Fruit fly (Drosophila melanogaster) whole organism, embryonic: ENCODE data around the gene Fbw5.

Experiments
- Atf6 ChIP-seq: fragments of 200-800 bp; sonication (Bioruptor generic); IDR thresholded peaks from 2 replicates; pipeline ENCODE4 v1.3.6; 2022; ENCODE audit warnings: missing biosample characterization, missing genetic modification characterization
- Bgb ChIP-seq: fragments of 200-800 bp; sonication (Bioruptor generic); IDR thresholded peaks from 2 replicates; pipeline ENCODE4 v1.3.6; 2022; ENCODE audit warnings: missing biosample characterization, missing genetic modification characterization; ENCODE audit not compliant: partially characterized antibody
- BtbVII ChIP-seq: fragments of 200-800 bp; sonication (Bioruptor generic); optimal IDR thresholded peaks from 3 replicates; lab custom pipeline; 2017; ENCODE audit warnings: missing biosample characterization, mild to moderate bottlenecking, missing genetic modification characterization
- CG12104 ChIP-seq: fragments of 200-800 bp; sonication (Bioruptor generic); optimal IDR thresholded peaks from 3 replicates; lab custom pipeline; 2016; ENCODE audit warnings: missing biosample characterization, missing genetic modification characterization
- CG12219 ChIP-seq: fragments of 200-800 bp; sonication (Bioruptor generic); optimal IDR thresholded peaks from 3 replicates; lab custom pipeline; 2018; ENCODE audit warnings: missing biosample characterization, mild to moderate bottlenecking, missing genetic modification characterization
- CG13123 ChIP-seq: fragments of 200-800 bp; sonication (Bioruptor generic); optimal IDR thresholded peaks from 2 replicates; lab custom pipeline; 2016; ENCODE audit warnings: missing biosample characterization, missing genetic modification characterization
- CG14965 ChIP-seq: fragments of 200-800 bp; sonication (Bioruptor generic); optimal IDR thresholded peaks from 2 replicates; lab custom pipeline; 2016; ENCODE audit warnings: missing biosample characterization, missing genetic modification characterization, borderline replicate concordance
- CG15073 ChIP-seq: fragments of 200-800 bp; sonication (Bioruptor generic); optimal IDR thresholded peaks from 2 replicates; lab custom pipeline; 2016; ENCODE audit warnings: missing biosample characterization, missing genetic modification characterization
- CG15514 ChIP-seq: fragments of 200-800 bp; sonication (Bioruptor generic); optimal IDR thresholded peaks from 3 replicates; lab custom pipeline; 2017; ENCODE audit warnings: missing biosample characterization, missing genetic modification characterization, mild to moderate bottlenecking, moderate library complexity, missing genetic modification reagents
- CG15601 ChIP-seq: fragments of 200-800 bp; sonication (Bioruptor generic); optimal IDR thresholded peaks from 3 replicates; lab custom pipeline; 2019; ENCODE audit warnings: missing biosample characterization, mild to moderate bottlenecking, missing genetic modification characterization, moderate library complexity
- CG1602 ChIP-seq: fragments of 200-800 bp; sonication (Bioruptor generic); optimal IDR thresholded peaks from 3 replicates; lab custom pipeline; 2016; ENCODE audit warnings: missing biosample characterization, missing genetic modification characterization
- CG1603 ChIP-seq: fragments of 200-800 bp; sonication (Bioruptor generic); optimal IDR thresholded peaks from 2 replicates; lab custom pipeline; 2019; ENCODE audit warnings: missing biosample characterization, mild to moderate bottlenecking, missing genetic modification characterization, moderate library complexity
- CG16813 ChIP-seq: fragments of 200-800 bp; sonication (Bioruptor generic); IDR thresholded peaks from 3 replicates; pipeline ENCODE4 v1.3.6; 2022; ENCODE audit warnings: missing biosample characterization, missing genetic modification characterization; ENCODE audit not compliant: partially characterized antibody
- CG17361 ChIP-seq: fragments of 200-800 bp; sonication (Bioruptor generic); IDR thresholded peaks from 3 replicates; pipeline ENCODE4 v1.3.6; 2022; ENCODE audit warnings: missing biosample characterization, missing genetic modification characterization
- CG17385 ChIP-seq: fragments of 200-800 bp; sonication (Bioruptor generic); optimal IDR thresholded peaks from 3 replicates; lab custom pipeline; 2018; ENCODE audit warnings: missing biosample characterization, mild to moderate bottlenecking, missing genetic modification characterization
- CG17568 ChIP-seq: fragments of 200-800 bp; sonication (Bioruptor generic); optimal IDR thresholded peaks from 2 replicates; lab custom pipeline; 2018; ENCODE audit warnings: missing biosample characterization, mild to moderate bottlenecking, missing genetic modification characterization, moderate library complexity
- CG17612 ChIP-seq: fragments of 200-800 bp; sonication (Bioruptor generic); IDR thresholded peaks from 2 replicates; pipeline ENCODE4 v1.3.6; 2022; ENCODE audit warnings: missing biosample characterization, missing genetic modification characterization
- CG2116 ChIP-seq: fragments of 200-800 bp; sonication (Bioruptor generic); optimal IDR thresholded peaks from 3 replicates; lab custom pipeline; 2018; ENCODE audit warnings: missing biosample characterization, mild to moderate bottlenecking, missing genetic modification characterization
- CG30020 ChIP-seq: fragments of 200-800 bp; optimal IDR thresholded peaks from 2 replicates; lab custom pipeline; 2019; ENCODE audit warnings: missing biosample characterization, mild to moderate bottlenecking, missing genetic modification characterization, moderate library complexity
- CG32532 ChIP-seq: fragments of 200-800 bp; sonication (Bioruptor generic); IDR thresholded peaks from 2 replicates; pipeline ENCODE4 v1.3.6; 2022; ENCODE audit warnings: missing biosample characterization, missing genetic modification characterization
- CG3407 ChIP-seq: fragments of 200-800 bp; sonication (Bioruptor generic); optimal IDR thresholded peaks from 2 replicates; lab custom pipeline; 2018; ENCODE audit warnings: missing biosample characterization, mild to moderate bottlenecking, missing genetic modification characterization
- CG34376 ChIP-seq: fragments of 200-800 bp; sonication (Bioruptor generic); optimal IDR thresholded peaks from 2 replicates; lab custom pipeline; 2018; ENCODE audit warnings: missing biosample characterization, mild to moderate bottlenecking, missing genetic modification characterization
- CG4424 ChIP-seq: fragments of 200-800 bp; sonication (Bioruptor generic); optimal IDR thresholded peaks from 3 replicates; lab custom pipeline; 2016; ENCODE audit warnings: missing biosample characterization, missing genetic modification characterization
- CG6654 ChIP-seq: fragments of 200-800 bp; sonication (Bioruptor generic); optimal IDR thresholded peaks from 2 replicates; lab custom pipeline; 2017; ENCODE audit warnings: missing biosample characterization, mild to moderate bottlenecking, missing genetic modification characterization
- CG8290 ChIP-seq, 3 experiments: fragments of 200-800 bp; sonication (Bioruptor generic); optimal IDR thresholded peaks; 2 replicates each; lab custom pipeline; 2016 to 2019; ENCODE audit warnings: missing biosample characterization in 3 of 3, missing genetic modification characterization in 3 of 3, mild to moderate bottlenecking in 2 of 3, moderate library complexity in 1 of 3
- CG8924 ChIP-seq: fragments of 200-800 bp; optimal IDR thresholded peaks from 3 replicates; lab custom pipeline; 2019; ENCODE audit warnings: missing biosample characterization, mild to moderate bottlenecking, missing genetic modification characterization, moderate library complexity
- CG9215 ChIP-seq: fragments of 200-800 bp; sonication (Bioruptor generic); IDR thresholded peaks from 2 replicates; pipeline ENCODE4 v1.3.6; 2022; ENCODE audit warnings: missing biosample characterization, missing genetic modification characterization
- CG9727 ChIP-seq: fragments of 200-800 bp; sonication (Bioruptor generic); optimal IDR thresholded peaks from 3 replicates; lab custom pipeline; 2017; ENCODE audit warnings: missing biosample characterization, mild to moderate bottlenecking, missing genetic modification characterization
- Camta ChIP-seq: fragments of 200-800 bp; sonication (Bioruptor generic); optimal IDR thresholded peaks from 2 replicates; lab custom pipeline; 2016; ENCODE audit warnings: missing biosample characterization, missing genetic modification characterization
- D19A ChIP-seq: fragments of 200-800 bp; optimal IDR thresholded peaks from 3 replicates; lab custom pipeline; 2019; ENCODE audit warnings: missing biosample characterization, mild to moderate bottlenecking, missing genetic modification characterization, moderate library complexity
- Dek ChIP-seq: fragments of 200-800 bp; sonication (Bioruptor generic); optimal IDR thresholded peaks from 3 replicates; lab custom pipeline; 2019; ENCODE audit warnings: missing biosample characterization, mild to moderate bottlenecking, missing genetic modification characterization, moderate library complexity
- Dp ChIP-seq: fragments of 200-800 bp; sonication (Bioruptor generic); optimal IDR thresholded peaks from 2 replicates; lab custom pipeline; 2018; ENCODE audit warnings: missing biosample characterization, mild to moderate bottlenecking, missing genetic modification characterization, moderate library complexity
- GATAe ChIP-seq: fragments of 200-800 bp; sonication (Bioruptor generic); conservative IDR thresholded peaks from 2 replicates; pipeline ENCODE4 v1.3.6; 2022; ENCODE audit warnings: missing biosample characterization, missing genetic modification characterization
- HLH3B ChIP-seq: fragments of 200-800 bp; sonication (Bioruptor generic); IDR thresholded peaks from 2 replicates; pipeline ENCODE4 v1.3.6; 2022; ENCODE audit warnings: missing biosample characterization, missing genetic modification characterization
- Hey ChIP-seq: fragments of 200-800 bp; sonication (Bioruptor generic); optimal IDR thresholded peaks from 3 replicates; lab custom pipeline; 2018; ENCODE audit warnings: missing biosample characterization, mild to moderate bottlenecking, missing genetic modification characterization
- Hr78 ChIP-seq, 2 experiments: fragments of 200-800 bp in 1 of 2; fragments of >200 bp in 1 of 2; sonication (Bioruptor generic) in 1 of 2; optimal IDR thresholded peaks; 2 replicates each; lab custom pipeline; 2017 to 2019; ENCODE audit warnings: missing biosample characterization in 2 of 2, missing genetic modification characterization in 2 of 2, mild to moderate bottlenecking in 1 of 2, moderate library complexity in 1 of 2
- Taf1 ChIP-seq: fragments of 200-800 bp; sonication (Bioruptor generic); IDR thresholded peaks from 2 replicates; pipeline ENCODE4 v1.3.6; 2022; ENCODE audit warnings: missing biosample characterization, missing genetic modification characterization
- bab2 ChIP-seq: fragments of 200-800 bp; sonication (Bioruptor generic); optimal IDR thresholded peaks from 2 replicates; lab custom pipeline; 2016; ENCODE audit warnings: missing biosample characterization, missing genetic modification characterization
- bowl ChIP-seq: fragments of 200-800 bp; sonication (Bioruptor generic); IDR thresholded peaks from 2 replicates; pipeline ENCODE4 v1.3.6; 2022; ENCODE audit warnings: missing biosample characterization, missing genetic modification characterization
- dysf ChIP-seq: fragments of 200-800 bp; sonication (Bioruptor generic); IDR thresholded peaks from 3 replicates; pipeline ENCODE4 v1.3.6; 2022; ENCODE audit warnings: missing biosample characterization, missing genetic modification characterization
- jigr1 ChIP-seq: fragments of 200-800 bp; sonication (Bioruptor generic); IDR thresholded peaks from 3 replicates; pipeline ENCODE4 v1.3.6; 2022; ENCODE audit warnings: missing biosample characterization, missing genetic modification characterization
- kah ChIP-seq: fragments of 200-800 bp; sonication (Bioruptor generic); optimal IDR thresholded peaks from 2 replicates; lab custom pipeline; 2018; ENCODE audit warnings: missing biosample characterization, mild to moderate bottlenecking, missing genetic modification characterization
- kni ChIP-seq: fragments of 200-800 bp; sonication (Bioruptor generic); optimal IDR thresholded peaks from 3 replicates; lab custom pipeline; 2017; ENCODE audit warnings: mild to moderate bottlenecking, missing biosample characterization, missing genetic modification reagents, missing genetic modification characterization
- nerfin-1 ChIP-seq: fragments of 200-800 bp; sonication (Bioruptor generic); optimal IDR thresholded peaks from 3 replicates; lab custom pipeline; 2019; ENCODE audit warnings: missing biosample characterization, mild to moderate bottlenecking, missing genetic modification characterization, moderate library complexity
- ssp ChIP-seq: fragments of 200-800 bp; sonication (Bioruptor generic); IDR thresholded peaks from 2 replicates; pipeline ENCODE4 v1.3.6; 2022; ENCODE audit warnings: missing biosample characterization, missing genetic modification characterization
- tap ChIP-seq: fragments of 200-800 bp; optimal IDR thresholded peaks from 3 replicates; lab custom pipeline; 2019; ENCODE audit warnings: missing biosample characterization, mild to moderate bottlenecking, missing genetic modification characterization, moderate library complexity
- z ChIP-seq: fragments of 200-800 bp; sonication (Bioruptor generic); IDR thresholded peaks from 3 replicates; pipeline ENCODE4 v1.3.6; 2022; ENCODE audit warnings: missing biosample characterization, missing genetic modification characterization

Fbw5 gene

dm6 chr2L:6088371-6089365 is 22.9 kb upstream of the Fbw5 start (continued):
- TF ChIP-seq CG17361 (GFP tag; lab: Robert Waterston, UW) (no peak), CG12219 (GFP tag; lab: Kevin White, UChicago) (no peak), CG15073 (no peak), CG16813 (GFP tag; lab: Robert Waterston, UW) (peak; percentile 44; the same call in 1 of the 3 replicates), Dek (tag; lab: Kevin White, UChicago) (peak; percentile 5), Bgb (GFP tag; lab: Robert Waterston, UW) (peak; percentile 75), CG30020 (no peak), bowl (GFP tag; lab: Robert Waterston, UW) (no peak), CG15601 (tag; lab: Kevin White, UChicago) (peak; percentile 36), CG9215 (GFP tag; lab: Robert Waterston, UW) (no peak), D19A (tag; lab: Kevin White, UChicago) (no peak), CG17385 (peak; percentile 100), z (GFP tag; lab: Robert Waterston, UW) (peak; percentile 91), dysf (GFP tag; lab: Robert Waterston, UW) (no peak), CG4424 (GFP tag; lab: Kevin White, UChicago) (no peak), GATAe (GFP tag; lab: Robert Waterston, UW) (peak; percentile 66; the same call in 1 of the 2 replicates), CG15514 (GFP tag; lab: Kevin White, UChicago) (peak; percentile 7), CG3407 (GFP tag; lab: Kevin White, UChicago) (no peak), CG17612 (GFP tag; lab: Robert Waterston, UW) (no peak), Taf1 (GFP tag; lab: Robert Waterston, UW) (no peak), CG2116 (GFP tag; lab: Kevin White, UChicago) (no peak), CG9727 (peak; percentile 25), CG32532 (GFP tag; lab: Robert Waterston, UW) (peak; percentile 41; the same call in 1 of the 2 replicates), Atf6 (GFP tag; lab: Robert Waterston, UW) (no peak), ssp (no peak), nerfin-1 (peak; percentile 76), CG1603 (peak; percentile 15), CG34376 (GFP tag; lab: Kevin White, UChicago) (peak; percentile 58), HLH3B (GFP tag; lab: Robert Waterston, UW) (no peak), kah (GFP tag; lab: Kevin White, UChicago) (peak; percentile 47), Dp (no peak), CG17568 (peak; percentile 51), CG1602 (GFP tag; lab: Kevin White, UChicago) (no peak), CG8290 (GFP tag; optimal IDR thresholded peaks at IDR 0.05; lab: Kevin White, UChicago) (no peak), CG8290 (tag; optimal IDR thresholded peaks at IDR 0.05; lab: Kevin White, UChicago) (peak in 1 of 2 experiments; percentile 73), CG13123 (GFP tag; lab: Kevin White, UChicago) (no peak), Hey (peak; percentile 96), jigr1 (GFP tag; lab: Robert Waterston, UW) (no peak), Hr78 (GFP tag; optimal IDR thresholded peaks at IDR 0.05; lab: Kevin White, UChicago) (peak in 1 of 2 experiments; percentile 82), CG6654 (GFP tag; lab: Kevin White, UChicago) (no peak), CG8924 (tag; lab: Kevin White, UChicago) (peak; percentile 62), BtbVII (GFP tag; lab: Kevin White, UChicago) (no peak), bab2 (GFP tag; lab: Kevin White, UChicago) (peak; percentile 24), CG14965 (no peak), CG12104 (GFP tag; lab: Kevin White, UChicago) (no peak), kni (GFP tag; lab: Kevin White, UChicago) (peak; percentile 97), Camta (GFP tag; lab: Kevin White, UChicago) (no peak), tap (tag; lab: Kevin White, UChicago) (peak; percentile 12)
